Worm (Caenorhabditis elegans) whole organism, mixed stage, embryonic: Measurements from ENCODE around the gene sbt-1.

Source experiments
- M03D4.4 ChIP-seq: sonication (generic microtip); optimal IDR thresholded peaks from 2 replicates; lab custom pipeline; 2017; ENCODE audit warnings: mild to moderate bottlenecking, missing genetic modification characterization, missing compliant biosample characterization
- bed-3 ChIP-seq: fragments of 200-800 bp; sonication (Bioruptor generic); optimal IDR thresholded peaks from 3 replicates; lab custom pipeline; 2018; ENCODE audit warnings: mild to moderate bottlenecking, missing genetic modification characterization, moderate library complexity, missing compliant biosample characterization
- ceh-43 ChIP-seq: fragments of 200-800 bp; sonication (Bioruptor generic); optimal IDR thresholded peaks from 2 replicates; lab custom pipeline; 2018; ENCODE audit warnings: mild to moderate bottlenecking, missing genetic modification characterization, moderate library complexity, missing compliant biosample characterization
- ceh-83 ChIP-seq: fragments of 200-800 bp; sonication (Bioruptor generic); optimal IDR thresholded peaks from 2 replicates; lab custom pipeline; 2018; ENCODE audit warnings: mild to moderate bottlenecking, missing genetic modification characterization, missing compliant biosample characterization
- ces-1 ChIP-seq: fragments of 150-350 bp; optimal IDR thresholded peaks from 2 replicates; lab custom pipeline; 2014; ENCODE audit warnings: missing biosample characterization, missing genetic modification reagents, missing genetic modification characterization
- cnd-1 ChIP-seq: fragments of 200-800 bp; sonication (Bioruptor generic); optimal IDR thresholded peaks from 2 replicates; lab custom pipeline; 2018; ENCODE audit warnings: mild to moderate bottlenecking, missing genetic modification characterization, missing compliant biosample characterization
- drap-1 ChIP-seq: fragments of 200-800 bp; sonication (Bioruptor generic); optimal IDR thresholded peaks from 3 replicates; lab custom pipeline; 2018; ENCODE audit warnings: mild to moderate bottlenecking, missing genetic modification characterization, missing compliant biosample characterization
- elt-3 ChIP-seq: fragments of 150-350 bp; optimal IDR thresholded peaks from 2 replicates; lab custom pipeline; 2014; ENCODE audit warnings: missing biosample characterization, missing genetic modification characterization
- flh-1 ChIP-seq: fragments of 200-800 bp; sonication (Bioruptor generic); optimal IDR thresholded peaks from 2 replicates; lab custom pipeline; 2018; ENCODE audit warnings: mild to moderate bottlenecking, missing genetic modification characterization, moderate library complexity, missing compliant biosample characterization
- hlh-1 ChIP-seq: fragments of 150-350 bp; optimal IDR thresholded peaks from 2 replicates; lab custom pipeline; 2014; ENCODE audit warnings: missing biosample characterization, missing genetic modification reagents, missing genetic modification characterization
- lin-13 ChIP-seq: fragments of 150-350 bp; optimal IDR thresholded peaks from 2 replicates; lab custom pipeline; 2014; ENCODE audit warnings: missing biosample characterization, missing genetic modification characterization
- lin-32 ChIP-seq: fragments of 200-800 bp; sonication (Bioruptor generic); optimal IDR thresholded peaks from 2 replicates; lab custom pipeline; 2018; ENCODE audit warnings: mild to moderate bottlenecking, missing genetic modification characterization, missing compliant biosample characterization
- lsy-2 ChIP-seq: fragments of 150-350 bp; optimal IDR thresholded peaks from 2 replicates; lab custom pipeline; 2014; ENCODE audit warnings: missing biosample characterization, missing genetic modification characterization
- mab-5 ChIP-seq: fragments of 150-350 bp; optimal IDR thresholded peaks from 2 replicates; lab custom pipeline; 2014; ENCODE audit warnings: missing biosample characterization, missing genetic modification characterization
- mep-1 ChIP-seq: fragments of 150-350 bp; optimal IDR thresholded peaks from 2 replicates; lab custom pipeline; 2017; ENCODE audit warnings: missing biosample characterization, missing genetic modification reagents, missing genetic modification characterization, inconsistent platforms
- nhr-12 ChIP-seq: fragments of 150-350 bp; optimal IDR thresholded peaks from 2 replicates; lab custom pipeline; 2014; ENCODE audit warnings: missing biosample characterization, missing genetic modification characterization
- nhr-2 ChIP-seq: fragments of 150-350 bp; optimal IDR thresholded peaks from 2 replicates; lab custom pipeline; 2014; ENCODE audit warnings: missing biosample characterization, missing genetic modification characterization
- nhr-237 ChIP-seq: fragments of 150-350 bp; optimal IDR thresholded peaks from 2 replicates; lab custom pipeline; 2014; ENCODE audit warnings: missing biosample characterization, missing genetic modification characterization
- nhr-76 ChIP-seq: sonication (generic microtip); optimal IDR thresholded peaks from 2 replicates; lab custom pipeline; 2017; ENCODE audit warnings: missing biosample characterization, missing genetic modification characterization
- pha-4 ChIP-seq: fragments of 150-350 bp; optimal IDR thresholded peaks from 2 replicates; lab custom pipeline; 2018; ENCODE audit warnings: missing biosample characterization, missing genetic modification reagents, missing genetic modification characterization
- sem-2 ChIP-seq: fragments of 200-800 bp; sonication (Bioruptor generic); optimal IDR thresholded peaks from 2 replicates; lab custom pipeline; 2018; ENCODE audit warnings: mild to moderate bottlenecking, missing genetic modification characterization, missing compliant biosample characterization
- snpc-4 ChIP-seq: fragments of 150-350 bp; optimal IDR thresholded peaks from 2 replicates; lab custom pipeline; 2014; ENCODE audit warnings: missing biosample characterization, missing genetic modification characterization
- sptf-1 ChIP-seq: sonication (generic microtip); optimal IDR thresholded peaks from 2 replicates; lab custom pipeline; 2017; ENCODE audit warnings: mild to moderate bottlenecking, missing genetic modification characterization, moderate library complexity, missing compliant biosample characterization
- tbx-8 ChIP-seq: fragments of 200-800 bp; sonication (Bioruptor generic); optimal IDR thresholded peaks from 2 replicates; lab custom pipeline; 2018; ENCODE audit warnings: mild to moderate bottlenecking, missing genetic modification characterization, moderate library complexity, missing compliant biosample characterization
- unc-120 ChIP-seq: sonication (generic microtip); optimal IDR thresholded peaks from 2 replicates; lab custom pipeline; 2017; ENCODE audit warnings: missing genetic modification characterization, missing compliant biosample characterization; ENCODE audit not compliant: poor library complexity, severe bottlenecking
- unc-39 ChIP-seq: fragments of 150-350 bp; optimal IDR thresholded peaks from 2 replicates; lab custom pipeline; 2014; ENCODE audit warnings: missing biosample characterization, missing genetic modification characterization
- unc-62 ChIP-seq: fragments of 150-350 bp; optimal IDR thresholded peaks from 2 replicates; lab custom pipeline; 2014; ENCODE audit warnings: missing biosample characterization, missing genetic modification reagents, missing genetic modification characterization
- zip-8 ChIP-seq: fragments of 150-350 bp; optimal IDR thresholded peaks from 2 replicates; lab custom pipeline; 2014; ENCODE audit warnings: missing biosample characterization, missing genetic modification characterization
- ztf-11 ChIP-seq: fragments of 150-350 bp; optimal IDR thresholded peaks from 2 replicates; lab custom pipeline; 2014; ENCODE audit warnings: missing biosample characterization, missing genetic modification characterization

The sbt-1 gene

DNA sequence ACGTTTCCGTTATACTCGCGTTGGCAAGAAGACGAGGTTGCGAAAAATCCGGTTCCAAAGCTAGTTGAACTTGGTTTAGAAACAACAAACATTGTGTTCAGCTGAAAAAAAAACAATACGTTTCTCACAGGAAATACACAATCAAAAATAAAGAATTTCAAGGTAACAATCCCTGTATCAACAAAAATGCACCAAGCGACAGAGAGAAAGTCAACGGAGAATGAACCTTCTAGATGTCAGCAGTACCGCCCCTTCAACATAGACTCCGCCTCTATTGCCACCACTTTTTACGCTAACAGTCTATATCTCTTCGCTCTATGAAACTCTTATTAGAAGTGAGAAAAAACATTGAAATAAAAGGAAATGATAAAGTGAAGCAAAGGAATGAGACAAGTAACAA is 39.6 kb upstream of the sbt-1 start, which contains the start of gene F31D4.8:
Gene F31D4.8 (minus strand): TSS at position 101 of the 400 bp plus-strand sequence.
- TF ChIP-seq ceh-83 (GFP tag; lab: Kevin White, UChicago) (no peak), nhr-12 (tag; lab: Kevin White, UChicago) (no peak), flh-1 (GFP tag; lab: Kevin White, UChicago) (no peak), ztf-11 (tag; lab: Kevin White, UChicago) (no peak), ceh-43 (GFP tag; lab: Kevin White, UChicago) (no peak), tbx-8 (GFP tag; lab: Kevin White, UChicago) (no peak), lin-32 (GFP tag; lab: Kevin White, UChicago) (no peak), mep-1 (tag; lab: Kevin White, UChicago) (no peak), bed-3 (GFP tag; lab: Kevin White, UChicago) (no peak), drap-1 (GFP tag; lab: Kevin White, UChicago) (no peak), unc-120 (tag; lab: Kevin White, UChicago) (no peak), sem-2 (GFP tag; lab: Kevin White, UChicago) (no peak)
- TF ChIP-seq, all 35 proteins: peak for 0

ce11 chrV:20866406-20866805 is 37.7 kb upstream of the sbt-1 start:
- TF ChIP-seq hlh-1, result no peak
- no peak for TF ChIP-seq drap-1 (GFP tag; lab: Kevin White, UChicago)
- TF ChIP-seq mep-1 (tag; lab: Kevin White, UChicago), result no peak
- TF ChIP-seq, all 35 proteins: peak for 0

DNA sequence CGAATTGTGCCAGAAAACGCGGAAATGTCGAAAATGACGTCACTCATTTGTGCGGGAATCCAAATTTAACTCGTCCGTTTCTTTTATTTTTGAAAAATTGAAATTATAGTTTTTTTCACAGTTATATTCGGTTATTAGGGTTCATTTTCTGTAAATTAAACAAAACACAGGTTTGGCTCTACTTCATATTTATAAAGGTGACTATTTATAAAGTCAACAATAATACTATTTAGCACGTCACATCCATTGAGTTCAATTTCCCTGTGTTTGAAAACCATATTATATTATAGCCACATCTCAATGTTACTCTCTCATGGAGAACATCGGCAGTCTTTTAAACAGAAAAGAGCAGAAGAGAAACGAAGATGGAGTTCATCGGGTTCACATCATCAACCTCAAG is 34.0 kb upstream of the sbt-1 start, which contains the start of gene twk-35:
Gene twk-35 (plus strand): TSS at position 301 of the 400 bp plus-strand sequence.
- no peak for TF ChIP-seq sptf-1 (tag; lab: Kevin White, UChicago)
- no peak for TF ChIP-seq lin-13
- no peak for TF ChIP-seq ces-1 (GFP tag; lab: Kevin White, UChicago)
- TF ChIP-seq cnd-1 (tag; lab: Kevin White, UChicago), result no peak
- TF ChIP-seq lsy-2 (tag; lab: Kevin White, UChicago), result no peak
- TF ChIP-seq, all 35 proteins: peak for 0

- TF ChIP-seq lsy-2 (tag; lab: Kevin White, UChicago) (no peak), unc-39 (tag; lab: Kevin White, UChicago) (no peak), snpc-4 (tag; lab: Kevin White, UChicago) (no peak), unc-120 (tag; lab: Kevin White, UChicago) (no peak), unc-62 (GFP tag; lab: Kevin White, UChicago) (no peak), nhr-12 (tag; lab: Kevin White, UChicago) (no peak), M03D4.4 (tag; lab: Kevin White, UChicago) (no peak), zip-8 (tag; lab: Kevin White, UChicago) (no peak), nhr-237 (no peak), nhr-76 (tag; lab: Kevin White, UChicago) (no peak), mep-1 (tag; lab: Kevin White, UChicago) (no peak), mab-5 (tag; lab: Kevin White, UChicago) (no peak), tbx-8 (GFP tag; lab: Kevin White, UChicago) (no peak)
Observed at ce11 chrV:20861080-20861479, 32.4 kb upstream of the sbt-1 start, which contains the start of gene try-4. Gene try-4 (minus strand): TSS chrV:20861153.

DNA sequence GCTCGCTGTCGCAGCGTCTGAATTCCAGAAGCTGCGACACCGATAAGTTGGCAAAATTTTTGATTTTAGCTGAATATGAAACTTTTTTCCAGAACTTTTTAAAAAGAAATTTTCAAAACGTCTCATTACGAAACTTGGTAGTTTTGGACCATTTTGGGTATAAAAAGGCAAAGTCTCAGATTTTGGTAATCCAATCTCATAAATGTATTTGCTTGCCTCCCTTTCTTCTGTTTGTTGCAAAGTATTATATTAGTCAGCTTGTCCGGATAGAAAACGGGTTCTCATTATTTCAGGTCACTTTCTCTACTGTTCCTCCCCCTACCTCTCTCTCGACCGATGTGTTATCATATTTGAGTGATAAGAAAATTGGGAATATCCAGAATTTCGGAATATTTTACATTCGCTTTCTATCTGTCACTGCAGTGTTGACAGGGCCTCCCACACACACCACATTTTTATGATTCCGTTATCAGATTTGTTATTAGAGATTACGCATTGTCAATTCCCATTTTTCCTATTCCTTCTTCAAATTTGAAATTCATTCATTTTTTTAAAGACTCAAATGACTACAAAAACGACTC is 25.0 kb upstream of the sbt-1 start, which contains the start of gene F31D4.5:
Gene F31D4.5 (plus strand): TSS at position 491 of the 581 bp plus-strand sequence.
- TF ChIP-seq ces-1 (GFP tag; lab: Kevin White, UChicago) (peak; percentile 64), elt-3 (tag; lab: Kevin White, UChicago) (peak; percentile 90), unc-39 (tag; lab: Kevin White, UChicago) (no peak), hlh-1 (no peak), ceh-83 (GFP tag; lab: Kevin White, UChicago) (no peak), pha-4 (tag; lab: Kevin White, UChicago) (no peak), sem-2 (GFP tag; lab: Kevin White, UChicago) (no peak), nhr-2 (tag; lab: Kevin White, UChicago) (no peak), mep-1 (tag; lab: Kevin White, UChicago) (no peak), lsy-2 (tag; lab: Kevin White, UChicago) (no peak), lin-32 (GFP tag; lab: Kevin White, UChicago) (no peak), M03D4.4 (tag; lab: Kevin White, UChicago) (no peak)
